Fruit fly (Drosophila melanogaster): Measurements from ENCODE around the gene Septin2.

Septin2 gene

DNA sequence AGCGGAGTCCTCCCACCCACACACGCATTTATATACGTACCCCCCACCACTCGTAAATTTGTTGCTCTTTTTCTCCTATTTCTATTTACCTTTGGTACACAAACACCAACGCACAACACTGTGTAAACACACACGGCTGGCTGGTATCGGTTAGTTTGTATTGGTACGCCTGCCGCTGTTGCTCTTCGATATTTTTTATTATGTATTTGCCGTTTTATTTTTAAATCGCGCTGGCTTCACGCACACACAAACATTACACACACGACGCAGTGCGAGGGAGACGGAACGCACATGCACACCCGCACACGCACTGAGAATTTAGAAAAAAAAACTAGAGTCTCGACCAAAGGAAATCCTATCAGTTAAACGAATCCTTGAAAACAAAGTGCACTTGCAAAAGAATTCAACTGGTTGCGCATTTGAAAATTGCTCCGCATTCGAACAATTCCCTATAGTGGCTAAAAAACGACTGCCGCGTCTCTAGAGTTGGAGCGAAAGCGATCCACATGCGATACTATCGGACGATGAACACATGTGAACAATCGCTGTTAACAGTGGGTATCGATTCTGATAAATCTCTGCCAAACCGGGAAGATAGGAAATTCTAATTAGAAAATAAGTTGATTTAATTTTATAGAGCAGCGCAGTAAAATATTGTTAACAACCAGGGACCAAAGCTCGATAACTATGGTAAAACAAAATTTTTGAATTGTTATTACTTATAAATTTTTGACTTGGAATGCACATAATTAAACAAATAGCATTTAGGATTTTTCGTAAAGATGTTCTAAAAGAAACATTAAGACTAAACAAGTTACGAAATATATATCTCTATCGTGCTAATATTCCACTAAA lies 37.3 kb downstream of the Septin2 start (continued):
- peak; percentile 49 for TF ChIP-seq bigmax (GFP tag; optimal IDR thresholded peaks at IDR 0.05)
- peak; percentile 28 for TF ChIP-seq CG14710 (tag; optimal IDR thresholded peaks at IDR 0.05)
- no peak for TF ChIP-seq CG16815 (GFP tag; optimal IDR thresholded peaks at IDR 0.05)
- peak; percentile 49 for TF ChIP-seq CG18764 (GFP tag; optimal IDR thresholded peaks at IDR 0.05)
- no peak for TF ChIP-seq CG17361 (GFP tag; IDR thresholded peaks at IDR 0.05)
- TF ChIP-seq CG10321 (GFP tag; IDR thresholded peaks at IDR 0.05) = no peak; the same call in 1 of the 2 replicates
- TF ChIP-seq Doc3 (GFP tag; IDR thresholded peaks at IDR 0.05; ENCODE audit: partially characterized antibody) = peak; percentile 84
- peak; percentile 95 for TF ChIP-seq zen2 (GFP tag; IDR thresholded peaks at IDR 0.05; ENCODE audit: partially characterized antibody)
- peak; percentile 32 for TF ChIP-seq pros (GFP tag; optimal IDR thresholded peaks at IDR 0.05)
- TF ChIP-seq CG6683 (GFP tag; optimal IDR thresholded peaks at IDR 0.05) = peak; percentile 68
- TF ChIP-seq bowl (GFP tag; IDR thresholded peaks at IDR 0.05) = no peak
- TF ChIP-seq sob (GFP tag; IDR thresholded peaks at IDR 0.05) = peak; percentile 66
- no peak for TF ChIP-seq eve (GFP tag; optimal IDR thresholded peaks at IDR 0.05)
- peak; percentile 63 for TF ChIP-seq disco-r (GFP tag; optimal IDR thresholded peaks at IDR 0.05)
- TF ChIP-seq CG31365 (tag; optimal IDR thresholded peaks at IDR 0.05) = peak; percentile 78
- peak; percentile 96 for TF ChIP-seq CG7963 (GFP tag; IDR thresholded peaks at IDR 0.05; ENCODE audit: partially characterized antibody)
- peak; percentile 97 for TF ChIP-seq ato (GFP tag; IDR thresholded peaks at IDR 0.05; ENCODE audit: partially characterized antibody)
- TF ChIP-seq CG17912 (GFP tag; optimal IDR thresholded peaks at IDR 0.05) = peak; percentile 94
- TF ChIP-seq salm (tag; optimal IDR thresholded peaks at IDR 0.05) = peak; percentile 69
- TF ChIP-seq jumu (GFP tag; optimal IDR thresholded peaks at IDR 0.05) = peak; percentile 12
- TF ChIP-seq Elba2 (GFP tag; optimal IDR thresholded peaks at IDR 0.05) = no peak
- TF ChIP-seq CG8924 (tag; optimal IDR thresholded peaks at IDR 0.05) = peak; percentile 81
- no peak for TF ChIP-seq Ravus (GFP tag; IDR thresholded peaks at IDR 0.05)
- no peak for TF ChIP-seq sisA (GFP tag; IDR thresholded peaks at IDR 0.05)
- peak; percentile 41 for TF ChIP-seq fd3F (GFP tag; optimal IDR thresholded peaks at IDR 0.05)
- TF ChIP-seq CG14667 (GFP tag; IDR thresholded peaks at IDR 0.05) = no peak
- TF ChIP-seq CG7786 (GFP tag; optimal IDR thresholded peaks at IDR 0.05) = peak; percentile 65
- TF ChIP-seq vfl (GFP tag; optimal IDR thresholded peaks at IDR 0.05) = peak; percentile 38
- peak; percentile 95 for TF ChIP-seq CG15479 (GFP tag; optimal IDR thresholded peaks at IDR 0.05)
- TF ChIP-seq CG11723 (GFP tag; optimal IDR thresholded peaks at IDR 0.05) = peak; percentile 84
- peak; percentile 32 for TF ChIP-seq Dad (GFP tag; optimal IDR thresholded peaks at IDR 0.05)
- peak; percentile 27 for TF ChIP-seq Drgx (GFP tag; IDR thresholded peaks at IDR 0.05)
- TF ChIP-seq NC2β (GFP tag; optimal IDR thresholded peaks at IDR 0.05) = peak; percentile 40
- TF ChIP-seq CG13894 (tag; optimal IDR thresholded peaks at IDR 0.05) = peak; percentile 63
- TF ChIP-seq CG2116 (GFP tag; optimal IDR thresholded peaks at IDR 0.05) = no peak
- no peak for TF ChIP-seq Ssrp (tag; optimal IDR thresholded peaks at IDR 0.05)
- peak; percentile 73 for TF ChIP-seq CG17359 (tag; optimal IDR thresholded peaks at IDR 0.05)
- peak; percentile 86 for TF ChIP-seq CG13296 (GFP tag; optimal IDR thresholded peaks at IDR 0.05)
- peak; percentile 90 for TF ChIP-seq HHEX (GFP tag; optimal IDR thresholded peaks at IDR 0.05)
- no peak for TF ChIP-seq lov (optimal IDR thresholded peaks at IDR 0.05)
- no peak for TF ChIP-seq lov (GFP tag; IDR thresholded peaks at IDR 0.05)
- no peak for TF ChIP-seq Ets97D (GFP tag; optimal IDR thresholded peaks at IDR 0.05)
- TF ChIP-seq Hmr (GFP tag; optimal IDR thresholded peaks at IDR 0.05) = peak; percentile 73
- no peak for TF ChIP-seq CG6175 (GFP tag; IDR thresholded peaks at IDR 0.05)
- TF ChIP-seq CG43689 (GFP tag; IDR thresholded peaks at IDR 0.05) = 0 out of 2 replicates have a peak, but pooled peaks have one; percentile 10
- TF ChIP-seq CG6813 (GFP tag; optimal IDR thresholded peaks at IDR 0.05) = peak; percentile 96
- peak; percentile 28 to 44 for TF ChIP-seq Hr51 (GFP tag; optimal IDR thresholded peaks at IDR 0.05)
- peak; percentile 70 for TF ChIP-seq CG1603 (tag; optimal IDR thresholded peaks at IDR 0.05)
